Worm (Caenorhabditis elegans) whole organism, L4 larva: ENCODE measurements around the gene F38B6.3.
A peak's percentile ranks its signal among the peaks of the same experiment; 100 is the strongest.

Experiments
- F10B5.3 ChIP-seq: sonication (generic microtip); optimal IDR thresholded peaks from 2 replicates; lab custom pipeline; 2016; ENCODE audit warnings: mild to moderate bottlenecking, missing genetic modification characterization, missing compliant biosample characterization
- F37D6.2 ChIP-seq: sonication (generic microtip); optimal IDR thresholded peaks from 2 replicates; lab custom pipeline; 2016; ENCODE audit warnings: mild to moderate bottlenecking, missing genetic modification characterization, missing compliant biosample characterization
- R02D3.7 ChIP-seq: fragments of 150-350 bp; sonication (generic microtip); optimal IDR thresholded peaks from 3 replicates; lab custom pipeline; 2014; ENCODE audit warnings: missing biosample characterization, missing genetic modification characterization
- Y5F2A.4 ChIP-seq: fragments of 200-800 bp; sonication (Bioruptor generic); optimal IDR thresholded peaks from 2 replicates; lab custom pipeline; 2018; ENCODE audit warnings: mild to moderate bottlenecking, missing genetic modification characterization, missing compliant biosample characterization
- ZK337.2 ChIP-seq: fragments of 200-800 bp; sonication (Bioruptor generic); IDR thresholded peaks from 2 replicates; pipeline ENCODE4 v1.3.6; 2022; ENCODE audit warnings: missing genetic modification reagents, missing genetic modification characterization, missing compliant biosample characterization
- ZK546.5 ChIP-seq, 2 experiments: sonication (generic microtip); optimal IDR thresholded peaks; 2 replicates each; lab custom pipeline; 2017; ENCODE audit warnings: missing biosample characterization in 2 of 2, missing genetic modification characterization in 2 of 2
- ama-1 ChIP-seq: fragments of 150-350 bp; optimal IDR thresholded peaks from 2 replicates; lab custom pipeline; 2014; ENCODE audit warnings: inconsistent platforms, mixed read lengths
- ceh-62 ChIP-seq: sonication (generic microtip); optimal IDR thresholded peaks from 2 replicates; lab custom pipeline; 2017; ENCODE audit warnings: missing biosample characterization, missing genetic modification characterization
- ceh-82 ChIP-seq: sonication (generic microtip); optimal IDR thresholded peaks from 2 replicates; lab custom pipeline; 2017; ENCODE audit warnings: missing biosample characterization, missing genetic modification characterization
- cey-2 ChIP-seq: sonication (generic microtip); optimal IDR thresholded peaks from 3 replicates; lab custom pipeline; 2017; ENCODE audit warnings: missing genetic modification characterization, mild to moderate bottlenecking, missing compliant biosample characterization, antibody characterized with exemption, borderline replicate concordance; ENCODE audit not compliant: insufficient read depth
- ctbp-1 ChIP-seq: fragments of 200-800 bp; sonication (Bioruptor generic); IDR thresholded peaks from 2 replicates; pipeline ENCODE4 v1.3.6; 2022; ENCODE audit warnings: missing genetic modification reagents, missing genetic modification characterization, missing compliant biosample characterization
- daf-19 ChIP-seq: fragments of 200-800 bp; sonication (Bioruptor generic); conservative IDR thresholded peaks from 2 replicates; pipeline ENCODE4 v1.3.6; 2022; ENCODE audit warnings: missing genetic modification characterization, missing compliant biosample characterization
- dmd-6 ChIP-seq: fragments of 200-800 bp; sonication (Bioruptor generic); IDR thresholded peaks from 2 replicates; pipeline ENCODE4 v1.3.6; 2022; ENCODE audit warnings: missing genetic modification reagents, missing genetic modification characterization, missing compliant biosample characterization
- dpl-1 ChIP-seq: fragments of 150-350 bp; optimal IDR thresholded peaks from 2 replicates; lab custom pipeline; 2014; ENCODE audit warnings: missing biosample characterization, missing genetic modification reagents, missing genetic modification characterization
- dve-1 ChIP-seq: sonication (generic microtip); optimal IDR thresholded peaks from 2 replicates; lab custom pipeline; 2017; ENCODE audit warnings: antibody characterized with exemption, mild to moderate bottlenecking, missing genetic modification characterization, missing compliant biosample characterization; ENCODE audit not compliant: insufficient read depth
- egl-27 ChIP-seq: sonication (generic microtip); optimal IDR thresholded peaks from 3 replicates; lab custom pipeline; 2017; ENCODE audit warnings: missing biosample characterization, missing genetic modification reagents, missing genetic modification characterization
- egl-43 ChIP-seq: fragments of 200-800 bp; sonication (Bioruptor generic); IDR thresholded peaks from 2 replicates; pipeline ENCODE4 v1.3.6; 2022; ENCODE audit warnings: missing genetic modification reagents, missing genetic modification characterization, missing compliant biosample characterization
- fkh-10 ChIP-seq: fragments of 150-350 bp; optimal IDR thresholded peaks from 2 replicates; lab custom pipeline; 2014; ENCODE audit warnings: missing biosample characterization, missing genetic modification reagents, missing genetic modification characterization
- fos-1 ChIP-seq: fragments of 150-350 bp; optimal IDR thresholded peaks from 2 replicates; lab custom pipeline; 2014; ENCODE audit warnings: missing biosample characterization, missing genetic modification characterization
- hmg-1.1 ChIP-seq: fragments of 200-800 bp; sonication (Bioruptor generic); IDR thresholded peaks from 2 replicates; pipeline ENCODE4 v1.3.6; 2022; ENCODE audit warnings: missing genetic modification reagents, missing genetic modification characterization, missing compliant biosample characterization
- lim-7 ChIP-seq: fragments of 200-800 bp; sonication (Bioruptor generic); IDR thresholded peaks from 2 replicates; pipeline ENCODE4 v1.3.6; 2022; ENCODE audit warnings: missing genetic modification characterization, missing compliant biosample characterization
- lin-1 ChIP-seq: fragments of 200-800 bp; sonication (Bioruptor generic); IDR thresholded peaks from 2 replicates; pipeline ENCODE4 v1.3.6; 2022; ENCODE audit warnings: missing genetic modification reagents, missing genetic modification characterization, missing compliant biosample characterization
- lin-29 ChIP-seq: fragments of 200-800 bp; sonication (Bioruptor generic); IDR thresholded peaks from 2 replicates; pipeline ENCODE4 v1.3.6; 2022; ENCODE audit warnings: missing genetic modification reagents, missing genetic modification characterization, missing compliant biosample characterization
- lin-38 ChIP-seq: fragments of 200-800 bp; sonication (Bioruptor generic); IDR thresholded peaks from 2 replicates; pipeline ENCODE4 v1.3.6; 2022; ENCODE audit warnings: missing genetic modification reagents, missing genetic modification characterization, missing compliant biosample characterization
- lin-39 ChIP-seq: fragments of 150-350 bp; optimal IDR thresholded peaks from 2 replicates; lab custom pipeline; 2014; ENCODE audit warnings: missing biosample characterization, missing genetic modification reagents, missing genetic modification characterization
- madf-9 ChIP-seq: fragments of 200-800 bp; sonication (Bioruptor generic); conservative IDR thresholded peaks from 2 replicates; pipeline ENCODE4 v1.3.6; 2022; ENCODE audit warnings: missing genetic modification reagents, missing genetic modification characterization, missing compliant biosample characterization
- mes-2 ChIP-seq: sonication (generic microtip); optimal IDR thresholded peaks from 2 replicates; lab custom pipeline; 2016; ENCODE audit warnings: missing genotype, mild to moderate bottlenecking, missing genetic modification characterization, missing compliant biosample characterization; ENCODE audit not compliant: poor library complexity, severe bottlenecking
- mxl-2 ChIP-seq: fragments of 200-800 bp; sonication (Bioruptor generic); conservative IDR thresholded peaks from 2 replicates; pipeline ENCODE4 v1.3.6; 2022; ENCODE audit warnings: missing genetic modification reagents, missing genetic modification characterization, missing compliant biosample characterization
- nhr-11 ChIP-seq: fragments of 150-350 bp; optimal IDR thresholded peaks from 2 replicates; lab custom pipeline; 2014; ENCODE audit warnings: missing biosample characterization, missing genetic modification characterization
- nhr-25 ChIP-seq: sonication (generic microtip); optimal IDR thresholded peaks from 2 replicates; lab custom pipeline; 2017; ENCODE audit warnings: missing genetic modification characterization, mild to moderate bottlenecking, missing compliant biosample characterization, antibody characterized with exemption, moderate library complexity, borderline replicate concordance; ENCODE audit not compliant: insufficient read depth
- nhr-28 ChIP-seq: fragments of 150-350 bp; optimal IDR thresholded peaks from 2 replicates; lab custom pipeline; 2014; ENCODE audit warnings: missing biosample characterization, missing genetic modification characterization
- nhr-48 ChIP-seq: sonication (generic microtip); optimal IDR thresholded peaks from 2 replicates; lab custom pipeline; 2016; ENCODE audit warnings: mild to moderate bottlenecking, missing genetic modification characterization, missing compliant biosample characterization
- nhr-76 ChIP-seq: fragments of 150-350 bp; optimal IDR thresholded peaks from 2 replicates; lab custom pipeline; 2014; ENCODE audit warnings: missing biosample characterization, missing genetic modification characterization
- nhr-77 ChIP-seq: fragments of 150-350 bp; optimal IDR thresholded peaks from 2 replicates; lab custom pipeline; 2014; ENCODE audit warnings: missing biosample characterization, missing genetic modification characterization
- pha-4 ChIP-seq, 2 experiments: fragments of 150-350 bp in 1 of 2; fragments of 200-800 bp in 1 of 2; sonication (Bioruptor generic) in 1 of 2; IDR thresholded peaks in 1 of 2; optimal IDR thresholded peaks in 1 of 2; 2 replicates each; pipeline versions ENCODE4 v1.3.6 to Lab custom; 2014 to 2022; ENCODE audit warnings: missing genetic modification characterization in 2 of 2, missing genetic modification reagents in 2 of 2, missing biosample characterization in 1 of 2, missing compliant biosample characterization in 1 of 2
- php-3 ChIP-seq: fragments of 200-800 bp; sonication (Bioruptor generic); IDR thresholded peaks from 2 replicates; pipeline ENCODE4 v1.3.6; 2022; ENCODE audit warnings: missing genetic modification reagents, missing genetic modification characterization, missing compliant biosample characterization
- pqm-1 ChIP-seq: sonication (generic microtip); optimal IDR thresholded peaks from 2 replicates; lab custom pipeline; 2017; ENCODE audit warnings: missing biosample characterization, missing genetic modification characterization
- set-16 ChIP-seq: fragments of 200-800 bp; sonication (Bioruptor generic); IDR thresholded peaks from 2 replicates; pipeline ENCODE4 v1.3.6; 2022; ENCODE audit warnings: missing genetic modification reagents, missing genetic modification characterization, missing compliant biosample characterization
- spr-1 ChIP-seq: sonication (generic microtip); optimal IDR thresholded peaks from 2 replicates; lab custom pipeline; 2016; ENCODE audit warnings: mild to moderate bottlenecking, missing genetic modification characterization, missing compliant biosample characterization
- tag-97 ChIP-seq: fragments of 200-800 bp; sonication (Bioruptor generic); IDR thresholded peaks from 2 replicates; pipeline ENCODE4 v1.3.6; 2022; ENCODE audit warnings: missing genetic modification characterization, missing compliant biosample characterization
- tra-1 ChIP-seq: fragments of 200-800 bp; sonication (Bioruptor generic); IDR thresholded peaks from 2 replicates; pipeline ENCODE4 v1.3.6; 2022; ENCODE audit warnings: missing genetic modification reagents, missing genetic modification characterization, missing compliant biosample characterization
- unc-62 ChIP-seq, 3 experiments: fragments of 150-350 bp in 1 of 3; sonication (generic microtip); optimal IDR thresholded peaks in 2 of 3; peaks in 1 of 3; 1 replicate in 1 of 3; 2 replicates in 2 of 3; lab custom pipeline; 2014 to 2017; ENCODE audit warnings: missing biosample characterization in 3 of 3, missing genetic modification characterization in 3 of 3, missing genetic modification reagents in 3 of 3, missing genotype in 1 of 3
- zag-1 ChIP-seq: fragments of 150-350 bp; optimal IDR thresholded peaks from 2 replicates; lab custom pipeline; 2014; ENCODE audit warnings: missing biosample characterization, missing genetic modification characterization
- zfp-2 ChIP-seq: sonication (generic microtip); optimal IDR thresholded peaks from 2 replicates; lab custom pipeline; 2016; ENCODE audit warnings: mild to moderate bottlenecking, missing genetic modification characterization, missing compliant biosample characterization
- ztf-11 ChIP-seq: fragments of 150-350 bp; optimal IDR thresholded peaks from 2 replicates; lab custom pipeline; 2014; ENCODE audit warnings: missing biosample characterization, missing genetic modification characterization
- ztf-7 ChIP-seq: fragments of 150-350 bp; optimal IDR thresholded peaks from 2 replicates; lab custom pipeline; 2014; ENCODE audit warnings: missing biosample characterization, missing genetic modification characterization

The F38B6.3 gene

DNA sequence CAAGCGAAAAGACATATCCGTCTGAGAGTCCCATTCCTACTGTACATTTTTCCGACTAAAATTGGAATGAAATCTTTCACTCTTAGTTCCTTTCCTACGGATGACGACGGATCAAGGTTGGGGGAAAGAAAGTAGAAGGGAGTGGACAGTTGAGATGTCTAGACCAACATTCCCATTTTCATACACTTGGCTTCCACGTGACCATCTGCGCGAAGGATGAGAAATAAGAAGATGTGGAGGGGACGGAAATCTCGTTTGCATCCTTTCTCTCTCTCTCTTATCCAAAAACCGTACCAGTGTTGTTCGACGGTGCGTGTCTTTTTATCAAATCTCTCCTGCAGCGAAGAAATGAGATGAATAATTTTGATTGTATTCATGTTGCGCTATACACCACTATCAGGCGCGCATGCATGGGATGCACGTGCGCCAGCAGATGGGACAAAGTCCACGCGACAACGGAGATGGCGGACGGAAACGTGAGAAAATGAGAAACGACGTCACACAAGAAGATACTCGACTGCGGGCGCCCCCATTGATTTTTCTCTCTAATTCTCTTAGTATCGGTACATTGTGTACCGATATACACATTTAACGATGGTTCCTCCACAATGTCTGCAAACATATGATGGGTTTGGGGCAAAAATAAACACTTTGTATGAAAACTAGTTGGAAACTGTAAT is 44.0 kb downstream of the F38B6.3 start (continued):
- TF ChIP-seq fos-1 (no peak), mxl-2 (GFP tag; lab: Robert Waterston, UW) (peak; percentile 98), pha-4 (GFP tag; IDR thresholded peaks at IDR 0.05; lab: Robert Waterston, UW) (peak; percentile 74), pha-4 (tag; optimal IDR thresholded peaks at IDR 0.05; lab: Kevin White, UChicago) (peak; percentile 13), cey-2 (peak; percentile 91), madf-9 (0 out of 2 replicates have a peak, but pooled peaks have one; percentile 37), lin-39 (tag; lab: Kevin White, UChicago) (no peak), F37D6.2 (tag; lab: Kevin White, UChicago) (peak; percentile 61), spr-1 (tag; lab: Kevin White, UChicago) (peak; percentile 85), R02D3.7 (tag; lab: Kevin White, UChicago) (no peak), ztf-11 (no peak)

ce11 chrX:6738535-6738934 is 45.1 kb downstream of the F38B6.3 start:
- no peak for TF ChIP-seq cey-2
- no peak for TF ChIP-seq ztf-7
- TF ChIP-seq dmd-6, result 0 out of 2 replicates have a peak, but pooled peaks have one; percentile 31
- no peak for TF ChIP-seq tra-1 (GFP tag; lab: Robert Waterston, UW)
- TF ChIP-seq ceh-82, result no peak
- TF ChIP-seq dpl-1 (GFP tag; lab: Kevin White, UChicago), result no peak
- no peak for TF ChIP-seq mes-2 (tag; lab: Kevin White, UChicago)
- TF ChIP-seq nhr-77 (tag; lab: Kevin White, UChicago), result no peak
- no peak for TF ChIP-seq mxl-2 (GFP tag; lab: Robert Waterston, UW)
- no peak for TF ChIP-seq tag-97 (GFP tag; lab: Robert Waterston, UW)
- TF ChIP-seq ZK337.2, result no peak
- no peak for TF ChIP-seq egl-27
- TF ChIP-seq php-3, result no peak
- no peak for TF ChIP-seq daf-19 (GFP tag; lab: Robert Waterston, UW)
- no peak for TF ChIP-seq lin-1 (GFP tag; lab: Robert Waterston, UW)
- no peak for TF ChIP-seq ztf-11
- TF ChIP-seq lim-7, result no peak
- peak; percentile 10 for TF ChIP-seq dve-1 (tag; lab: Kevin White, UChicago)
- peak; percentile 0 for TF ChIP-seq nhr-28 (tag; lab: Kevin White, UChicago)
- TF ChIP-seq spr-1 (tag; lab: Kevin White, UChicago), result no peak
- no peak for TF ChIP-seq ceh-62 (tag; lab: Kevin White, UChicago)
- no peak for TF ChIP-seq zfp-2 (tag; lab: Kevin White, UChicago)
- TF ChIP-seq Y5F2A.4 (GFP tag; lab: Kevin White, UChicago), result no peak
- no peak for TF ChIP-seq ctbp-1
- TF ChIP-seq zag-1 (tag; lab: Kevin White, UChicago), result no peak
- peak in 1 of 2 experiments; percentile 72 for TF ChIP-seq unc-62 (GFP tag; optimal IDR thresholded peaks at IDR 0.05 in 1 of 2; lab: Kevin White, UChicago)
- TF ChIP-seq unc-62 (tag; optimal IDR thresholded peaks at IDR 0.05; lab: Kevin White, UChicago), result no peak
- no peak for TF ChIP-seq nhr-25 (tag; lab: Kevin White, UChicago)
- TF ChIP-seq ZK546.5 (tag; optimal IDR thresholded peaks at IDR 0.05; lab: Kevin White, UChicago), result no peak
- TF ChIP-seq pha-4 (GFP tag; IDR thresholded peaks at IDR 0.05; lab: Robert Waterston, UW), result no peak
- TF ChIP-seq pha-4 (tag; optimal IDR thresholded peaks at IDR 0.05; lab: Kevin White, UChicago), result no peak
- TF ChIP-seq fkh-10 (GFP tag; lab: Kevin White, UChicago), result no peak
- no peak for TF ChIP-seq nhr-76 (tag; lab: Kevin White, UChicago)
- TF ChIP-seq fos-1, result no peak
- no peak for TF ChIP-seq nhr-48 (tag; lab: Kevin White, UChicago)
- no peak for TF ChIP-seq pqm-1 (tag; lab: Kevin White, UChicago)
- no peak for TF ChIP-seq lin-38 (GFP tag; lab: Robert Waterston, UW)
- TF ChIP-seq egl-43 (GFP tag; lab: Robert Waterston, UW), result no peak
- no peak for TF ChIP-seq set-16
- TF ChIP-seq F10B5.3 (tag; lab: Kevin White, UChicago), result no peak
- no peak for TF ChIP-seq ama-1
- no peak for TF ChIP-seq lin-29 (GFP tag; lab: Robert Waterston, UW)
- TF ChIP-seq nhr-11, result no peak
- TF ChIP-seq hmg-1.1, result 0 out of 2 replicates have a peak, but pooled peaks have one; percentile 16
